Worm (Caenorhabditis elegans) whole organism, mixed stage, embryonic: ENCODE results near the gene clc-19.

Experiments
- ces-1 ChIP-seq: fragments of 150-350 bp; optimal IDR thresholded peaks from 2 replicates; lab custom pipeline; 2014; ENCODE audit warnings: missing biosample characterization, missing genetic modification reagents, missing genetic modification characterization
- elt-1 ChIP-seq: sonication (generic microtip); optimal IDR thresholded peaks from 2 replicates; lab custom pipeline; 2017; ENCODE audit warnings: missing genetic modification characterization, mild to moderate bottlenecking, missing compliant biosample characterization, antibody characterized with exemption, moderate library complexity, borderline replicate concordance; ENCODE audit not compliant: insufficient read depth
- flh-1 ChIP-seq: fragments of 200-800 bp; sonication (Bioruptor generic); optimal IDR thresholded peaks from 2 replicates; lab custom pipeline; 2018; ENCODE audit warnings: mild to moderate bottlenecking, missing genetic modification characterization, moderate library complexity, missing compliant biosample characterization
- ham-2 ChIP-seq: fragments of 200-800 bp; sonication (Bioruptor generic); optimal IDR thresholded peaks from 2 replicates; lab custom pipeline; 2018; ENCODE audit warnings: mild to moderate bottlenecking, missing genetic modification characterization, missing compliant biosample characterization
- hlh-1 ChIP-seq: fragments of 150-350 bp; optimal IDR thresholded peaks from 2 replicates; lab custom pipeline; 2014; ENCODE audit warnings: missing biosample characterization, missing genetic modification reagents, missing genetic modification characterization
- lsy-2 ChIP-seq: fragments of 150-350 bp; optimal IDR thresholded peaks from 2 replicates; lab custom pipeline; 2014; ENCODE audit warnings: missing biosample characterization, missing genetic modification characterization
- mab-5 ChIP-seq: fragments of 150-350 bp; optimal IDR thresholded peaks from 2 replicates; lab custom pipeline; 2014; ENCODE audit warnings: missing biosample characterization, missing genetic modification characterization
- nhr-12 ChIP-seq: fragments of 150-350 bp; optimal IDR thresholded peaks from 2 replicates; lab custom pipeline; 2014; ENCODE audit warnings: missing biosample characterization, missing genetic modification characterization
- nhr-76 ChIP-seq: sonication (generic microtip); optimal IDR thresholded peaks from 2 replicates; lab custom pipeline; 2017; ENCODE audit warnings: missing biosample characterization, missing genetic modification characterization
- pha-4 ChIP-seq: fragments of 150-350 bp; optimal IDR thresholded peaks from 2 replicates; lab custom pipeline; 2018; ENCODE audit warnings: missing biosample characterization, missing genetic modification reagents, missing genetic modification characterization
- sem-2 ChIP-seq: fragments of 200-800 bp; sonication (Bioruptor generic); optimal IDR thresholded peaks from 2 replicates; lab custom pipeline; 2018; ENCODE audit warnings: mild to moderate bottlenecking, missing genetic modification characterization, missing compliant biosample characterization
- snpc-4 ChIP-seq: fragments of 150-350 bp; optimal IDR thresholded peaks from 2 replicates; lab custom pipeline; 2014; ENCODE audit warnings: missing biosample characterization, missing genetic modification characterization
- sptf-1 ChIP-seq: sonication (generic microtip); optimal IDR thresholded peaks from 2 replicates; lab custom pipeline; 2017; ENCODE audit warnings: mild to moderate bottlenecking, missing genetic modification characterization, moderate library complexity, missing compliant biosample characterization
- unc-39 ChIP-seq: fragments of 150-350 bp; optimal IDR thresholded peaks from 2 replicates; lab custom pipeline; 2014; ENCODE audit warnings: missing biosample characterization, missing genetic modification characterization

DNA sequence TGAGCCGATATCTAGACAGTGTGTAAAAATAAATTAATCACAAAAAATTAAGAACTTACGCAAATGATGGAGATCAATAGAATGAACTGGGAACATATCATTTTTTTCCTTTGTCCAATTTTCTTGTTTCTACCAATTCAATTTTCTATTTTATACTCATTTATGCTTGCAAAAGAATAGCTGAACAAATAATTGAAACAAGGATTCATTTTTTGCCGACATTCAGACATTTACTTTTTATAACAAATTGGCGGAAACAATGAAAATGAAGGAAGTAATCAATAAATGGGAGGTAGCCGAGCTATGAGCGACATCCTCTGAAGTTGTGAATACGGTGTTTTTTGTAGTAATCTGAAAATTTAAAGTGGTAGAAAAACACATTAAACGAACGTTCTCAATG lies 43.5 kb upstream of the clc-19 start, which contains the start of gene idpp-13:
- TF ChIP-seq snpc-4 (tag; lab: Kevin White, UChicago), result no peak
- TF ChIP-seq lsy-2 (tag; lab: Kevin White, UChicago), result no peak
- TF ChIP-seq ces-1 (GFP tag; lab: Kevin White, UChicago), result no peak
- no peak for TF ChIP-seq hlh-1 (tag; lab: Kevin White, UChicago)
- TF ChIP-seq flh-1 (GFP tag; lab: Kevin White, UChicago), result no peak
- TF ChIP-seq mab-5 (tag; lab: Kevin White, UChicago), result no peak
- TF ChIP-seq sptf-1 (tag; lab: Kevin White, UChicago), result no peak
- TF ChIP-seq pha-4 (tag; lab: Kevin White, UChicago), result no peak
- TF ChIP-seq sem-2 (GFP tag; lab: Kevin White, UChicago), result no peak
- TF ChIP-seq ham-2, result no peak
- TF ChIP-seq nhr-12 (tag; lab: Kevin White, UChicago), result no peak
- no peak for TF ChIP-seq nhr-76 (tag; lab: Kevin White, UChicago)
- TF ChIP-seq unc-39, result no peak
- no peak for TF ChIP-seq elt-1 (tag; lab: Kevin White, UChicago)
